Worm (Caenorhabditis elegans): Measurements from ENCODE around the gene cyp-33C1.

cyp-33C1 gene

DNA sequence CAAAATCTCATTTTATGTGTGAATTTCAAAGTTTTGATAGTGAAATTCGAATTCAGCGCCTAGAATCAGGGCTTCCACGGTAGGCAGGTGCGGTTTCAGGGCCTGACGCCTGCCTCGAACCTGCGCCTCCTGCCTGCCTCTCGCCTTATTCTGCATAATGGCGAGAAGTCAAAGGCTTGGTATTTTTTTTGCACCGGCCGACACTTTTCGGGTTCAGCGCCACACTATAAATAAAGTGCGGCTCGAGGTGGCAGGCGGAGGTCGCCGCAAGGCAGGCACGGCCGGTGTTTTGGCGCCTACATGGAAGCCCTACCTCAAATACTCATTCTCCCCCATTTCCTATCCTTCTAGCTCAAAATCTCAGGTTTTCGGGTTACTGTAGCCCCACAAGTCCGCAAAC lies 21.1 kb downstream of the cyp-33C1 start:
- TF ChIP-seq sptf-1 (tag; optimal IDR thresholded peaks at IDR 0.05) = no peak
- no peak for TF ChIP-seq nhr-12 (tag; optimal IDR thresholded peaks at IDR 0.05)

DNA sequence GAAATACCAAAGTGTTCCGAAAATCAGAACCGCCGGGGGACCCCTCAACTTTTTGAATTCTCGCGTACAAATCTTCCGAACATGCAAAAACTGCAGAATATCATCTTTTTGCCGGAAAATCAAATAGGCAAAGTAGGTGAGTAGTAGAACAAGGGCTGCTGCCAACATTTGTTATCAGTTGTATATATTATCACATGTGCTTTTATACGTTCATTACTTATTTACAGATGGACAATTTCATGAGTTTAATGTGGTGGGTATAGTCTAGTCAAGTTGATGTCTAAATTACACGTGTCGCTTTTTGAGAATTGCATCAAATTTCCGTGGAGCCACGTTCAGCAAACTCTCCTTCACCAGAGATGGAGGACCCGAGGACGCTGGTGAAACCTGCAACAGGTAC lies 21.9 kb downstream of the cyp-33C1 start, which contains the start of gene cyp-32B1:
cyp-32B1 (minus strand) TSS at position 176 of the 400 bp plus-strand sequence.
- TF ChIP-seq nhr-28 (tag; optimal IDR thresholded peaks at IDR 0.05) = no peak
- no peak for TF ChIP-seq nhr-2 (tag; optimal IDR thresholded peaks at IDR 0.05)
- TF ChIP-seq elt-1 (tag; optimal IDR thresholded peaks at IDR 0.05; ENCODE audit: borderline replicate concordance, insufficient read depth) = no peak
- no peak for TF ChIP-seq tbx-8 (GFP tag; optimal IDR thresholded peaks at IDR 0.05)
- TF ChIP-seq hlh-1 (tag; optimal IDR thresholded peaks at IDR 0.05) = no peak

DNA sequence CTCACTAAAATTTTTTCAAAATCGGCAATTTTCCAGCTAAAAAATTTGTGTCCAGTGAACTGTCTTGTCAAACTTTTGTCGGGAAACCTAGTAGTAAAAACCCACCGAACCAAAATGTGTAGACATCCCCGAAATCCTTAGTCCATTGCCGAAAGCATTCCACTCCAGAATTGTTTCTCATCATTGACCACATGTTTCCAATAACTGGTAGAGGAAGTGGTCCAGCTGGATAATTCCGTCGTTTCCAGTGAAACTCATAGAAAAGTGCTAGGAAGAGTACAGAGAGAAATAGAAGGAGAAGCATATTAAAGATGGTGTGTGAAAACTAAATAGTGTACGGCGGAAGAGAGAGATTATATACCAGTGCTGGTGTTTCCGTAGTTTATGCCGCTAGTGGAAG lies 24.8 kb downstream of the cyp-33C1 start, which contains the start of gene cyp-33C12:
cyp-33C12 (minus strand) TSS at position 321 of the 400 bp plus-strand sequence.
- TF ChIP-seq mep-1 (tag; optimal IDR thresholded peaks at IDR 0.05) (no peak), bed-3 (GFP tag; optimal IDR thresholded peaks at IDR 0.05) (no peak), lin-13 (tag; optimal IDR thresholded peaks at IDR 0.05) (no peak), lsy-2 (tag; optimal IDR thresholded peaks at IDR 0.05) (no peak), elt-3 (tag; optimal IDR thresholded peaks at IDR 0.05) (no peak), tbx-8 (GFP tag; optimal IDR thresholded peaks at IDR 0.05) (no peak), ceh-83 (GFP tag; optimal IDR thresholded peaks at IDR 0.05) (no peak), snpc-4 (tag; optimal IDR thresholded peaks at IDR 0.05) (no peak), sptf-1 (tag; optimal IDR thresholded peaks at IDR 0.05) (no peak), nhr-2 (tag; optimal IDR thresholded peaks at IDR 0.05) (no peak), lin-32 (GFP tag; optimal IDR thresholded peaks at IDR 0.05) (no peak), mab-5 (tag; optimal IDR thresholded peaks at IDR 0.05) (no peak)

DNA sequence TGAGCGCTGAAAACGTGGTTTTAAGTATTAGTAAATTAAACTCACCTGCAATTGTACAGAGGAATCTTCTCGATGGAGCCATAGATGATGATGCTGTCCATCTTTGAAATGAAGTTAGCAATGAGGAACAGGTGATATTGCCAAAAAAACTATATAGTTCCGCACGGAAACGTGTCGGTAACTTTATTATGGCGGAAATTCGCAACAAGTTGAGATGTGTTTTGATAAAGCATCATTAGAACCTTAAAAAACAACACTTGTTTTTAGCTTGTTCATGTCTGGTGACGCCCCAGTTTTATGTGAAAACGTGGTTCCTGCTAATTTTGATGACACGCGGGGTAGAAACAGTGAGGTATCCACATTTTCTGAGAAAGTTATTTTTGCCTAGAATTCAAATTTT lies 26.9 kb downstream of the cyp-33C1 start, which contains the start of gene srt-40:
srt-40 (minus strand) TSS at position 101 of the 400 bp plus-strand sequence.
- no peak for TF ChIP-seq nhr-28 (tag; optimal IDR thresholded peaks at IDR 0.05)
- no peak for TF ChIP-seq M03D4.4 (tag; optimal IDR thresholded peaks at IDR 0.05)
- TF ChIP-seq ces-1 (GFP tag; optimal IDR thresholded peaks at IDR 0.05) = no peak

DNA sequence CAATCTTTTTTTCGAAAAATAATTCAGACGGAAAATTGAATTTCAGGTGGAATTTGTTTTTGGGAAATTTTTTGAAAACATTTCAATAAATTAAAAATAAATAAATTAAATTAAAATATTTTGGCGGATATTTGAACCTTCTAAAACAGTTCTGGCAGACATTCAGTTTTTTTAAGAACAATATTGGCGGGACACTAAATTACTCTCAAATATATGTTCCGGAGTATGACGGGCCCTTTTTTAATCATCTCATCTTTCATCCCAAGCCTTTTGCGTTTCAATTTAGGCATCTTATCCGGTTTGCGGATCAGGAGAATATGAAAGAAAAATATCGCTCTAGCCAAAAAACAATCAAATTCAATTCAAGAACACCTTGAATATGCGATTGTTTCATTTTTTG lies 27.5 kb downstream of the cyp-33C1 start, which contains the start of gene svh-11:
svh-11 (plus strand) TSS at position 301 of the 400 bp plus-strand sequence.
- TF ChIP-seq ham-2 (GFP tag; optimal IDR thresholded peaks at IDR 0.05) (no peak), ceh-39 (tag; optimal IDR thresholded peaks at IDR 0.05) (no peak), bed-3 (GFP tag; optimal IDR thresholded peaks at IDR 0.05) (no peak)

DNA sequence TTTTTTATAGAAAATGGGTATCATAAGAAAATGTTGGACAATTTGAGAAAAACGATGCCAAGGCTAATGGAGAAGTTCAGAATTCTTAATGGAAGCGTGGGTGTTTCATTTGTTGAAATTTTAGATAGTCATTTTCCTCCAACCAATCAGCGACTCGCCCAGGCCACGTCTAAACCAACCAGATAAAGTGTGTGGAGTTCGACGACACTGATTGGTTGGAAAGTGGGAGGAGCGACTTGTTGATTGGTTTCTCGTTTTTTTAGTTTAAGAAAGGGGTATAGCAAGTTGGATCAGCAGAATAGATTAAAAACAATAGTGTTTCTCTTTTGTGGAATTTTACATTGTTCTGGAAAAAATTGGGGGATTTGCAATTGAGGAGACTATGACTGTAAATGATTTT lies 28.2 kb downstream of the cyp-33C1 start:
- no peak for TF ChIP-seq lin-13 (tag; optimal IDR thresholded peaks at IDR 0.05)
- no peak for TF ChIP-seq ceh-83 (GFP tag; optimal IDR thresholded peaks at IDR 0.05)
- no peak for TF ChIP-seq ceh-43 (GFP tag; optimal IDR thresholded peaks at IDR 0.05)
- no peak for TF ChIP-seq nhr-237 (tag; optimal IDR thresholded peaks at IDR 0.05)
- TF ChIP-seq bed-3 (GFP tag; optimal IDR thresholded peaks at IDR 0.05) = no peak
- TF ChIP-seq ces-1 (GFP tag; optimal IDR thresholded peaks at IDR 0.05) = no peak
- no peak for TF ChIP-seq unc-39 (tag; optimal IDR thresholded peaks at IDR 0.05)
- TF ChIP-seq zip-8 (tag; optimal IDR thresholded peaks at IDR 0.05) = no peak
- no peak for TF ChIP-seq elt-3 (tag; optimal IDR thresholded peaks at IDR 0.05)
- no peak for TF ChIP-seq lsy-2 (tag; optimal IDR thresholded peaks at IDR 0.05)
- TF ChIP-seq flh-1 (GFP tag; optimal IDR thresholded peaks at IDR 0.05) = no peak
- no peak for TF ChIP-seq cnd-1 (tag; optimal IDR thresholded peaks at IDR 0.05)

DNA sequence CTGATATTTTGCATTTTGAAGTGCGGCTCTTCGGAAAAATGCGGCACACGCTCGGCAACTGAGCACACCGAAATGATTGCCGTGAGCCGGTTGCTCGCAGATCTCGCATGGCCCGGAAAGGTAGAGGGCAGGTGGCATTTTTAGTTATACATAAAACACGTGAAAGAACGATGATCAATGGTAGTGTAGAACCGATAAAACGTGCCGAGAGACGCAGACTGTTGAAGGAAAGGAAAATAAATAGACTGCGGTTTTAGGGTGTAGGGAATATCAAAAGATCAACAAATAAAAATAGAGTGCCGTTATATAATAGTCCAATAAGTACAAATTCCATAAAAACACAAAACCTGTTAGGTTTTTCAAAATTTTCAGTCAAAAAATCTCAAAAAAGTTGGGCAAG lies 32.6 kb downstream of the cyp-33C1 start, which contains the start of gene nhr-133:
nhr-133 (minus strand) TSS at position 183 of the 400 bp plus-strand sequence.
- TF ChIP-seq unc-120 (tag; optimal IDR thresholded peaks at IDR 0.05; ENCODE audit: poor library complexity, severe bottlenecking) = no peak
- TF ChIP-seq nhr-12 (tag; optimal IDR thresholded peaks at IDR 0.05) = no peak
- TF ChIP-seq unc-62 (GFP tag; optimal IDR thresholded peaks at IDR 0.05) = no peak
- no peak for TF ChIP-seq unc-39 (tag; optimal IDR thresholded peaks at IDR 0.05)
- no peak for TF ChIP-seq pha-4 (tag; optimal IDR thresholded peaks at IDR 0.05)
- TF ChIP-seq mls-2 (tag; optimal IDR thresholded peaks at IDR 0.05) = no peak
- no peak for TF ChIP-seq bed-3 (GFP tag; optimal IDR thresholded peaks at IDR 0.05)
- TF ChIP-seq elt-3 (tag; optimal IDR thresholded peaks at IDR 0.05) = no peak
- TF ChIP-seq ceh-43 (GFP tag; optimal IDR thresholded peaks at IDR 0.05) = no peak
- TF ChIP-seq nhr-76 (tag; optimal IDR thresholded peaks at IDR 0.05) = no peak
- no peak for TF ChIP-seq ces-1 (GFP tag; optimal IDR thresholded peaks at IDR 0.05)
- no peak for TF ChIP-seq mab-5 (tag; optimal IDR thresholded peaks at IDR 0.05)
- no peak for TF ChIP-seq nhr-2 (tag; optimal IDR thresholded peaks at IDR 0.05)
- TF ChIP-seq ceh-83 (GFP tag; optimal IDR thresholded peaks at IDR 0.05) = no peak
- no peak for TF ChIP-seq ham-2 (GFP tag; optimal IDR thresholded peaks at IDR 0.05)
- no peak for TF ChIP-seq blmp-1 (tag; optimal IDR thresholded peaks at IDR 0.05)
- no peak for TF ChIP-seq tbx-8 (GFP tag; optimal IDR thresholded peaks at IDR 0.05)
- TF ChIP-seq cnd-1 (tag; optimal IDR thresholded peaks at IDR 0.05) = no peak
- no peak for TF ChIP-seq zip-8 (tag; optimal IDR thresholded peaks at IDR 0.05)
- no peak for TF ChIP-seq ztf-11 (tag; optimal IDR thresholded peaks at IDR 0.05)
